Fruit fly (Drosophila melanogaster) whole organism, embryonic: ENCODE measurements around the gene CG12951.

Experiments
- CG10267 ChIP-seq: fragments of 200-800 bp; sonication (Bioruptor generic); optimal IDR thresholded peaks from 2 replicates; lab custom pipeline; 2018; ENCODE audit warnings: missing biosample characterization, mild to moderate bottlenecking, missing genetic modification characterization, moderate library complexity
- CG10654 ChIP-seq: fragments of 200-800 bp; sonication (Bioruptor generic); optimal IDR thresholded peaks from 2 replicates; lab custom pipeline; 2016; ENCODE audit warnings: missing biosample characterization, missing genetic modification characterization
- CG10959 ChIP-seq: fragments of 200-800 bp; sonication (Bioruptor generic); IDR thresholded peaks from 2 replicates; pipeline ENCODE4 v1.3.6; 2022; ENCODE audit warnings: missing biosample characterization, missing genetic modification characterization
- CG12299 ChIP-seq: fragments of 200-800 bp; sonication (Bioruptor generic); optimal IDR thresholded peaks from 2 replicates; lab custom pipeline; 2018; ENCODE audit warnings: missing biosample characterization, mild to moderate bottlenecking, missing genetic modification characterization
- CG15269 ChIP-seq: fragments of 200-800 bp; sonication (Bioruptor generic); optimal IDR thresholded peaks from 2 replicates; lab custom pipeline; 2018; ENCODE audit warnings: missing biosample characterization, mild to moderate bottlenecking, missing genetic modification characterization, moderate library complexity
- CG17359 ChIP-seq: fragments of 200-800 bp; sonication (Bioruptor generic); optimal IDR thresholded peaks from 3 replicates; lab custom pipeline; 2018; ENCODE audit warnings: missing biosample characterization, mild to moderate bottlenecking, missing genetic modification characterization, moderate library complexity
- CG17829 ChIP-seq: fragments of 200-800 bp; optimal IDR thresholded peaks from 2 replicates; lab custom pipeline; 2019; ENCODE audit warnings: missing biosample characterization, mild to moderate bottlenecking, missing genetic modification characterization, moderate library complexity
- CG2120 ChIP-seq: fragments of 200-800 bp; sonication (Bioruptor generic); optimal IDR thresholded peaks from 3 replicates; lab custom pipeline; 2016; ENCODE audit warnings: missing biosample characterization, missing genetic modification characterization
- CG2202 ChIP-seq: fragments of 200-800 bp; sonication (Bioruptor generic); optimal IDR thresholded peaks from 2 replicates; lab custom pipeline; 2018; ENCODE audit warnings: missing biosample characterization, mild to moderate bottlenecking, missing genetic modification characterization
- CG33557 ChIP-seq: fragments of 200-800 bp; sonication (Bioruptor generic); optimal IDR thresholded peaks from 2 replicates; lab custom pipeline; 2019; ENCODE audit warnings: missing biosample characterization, mild to moderate bottlenecking, missing genetic modification characterization, moderate library complexity
- CG3407 ChIP-seq: fragments of 200-800 bp; sonication (Bioruptor generic); optimal IDR thresholded peaks from 2 replicates; lab custom pipeline; 2018; ENCODE audit warnings: missing biosample characterization, mild to moderate bottlenecking, missing genetic modification characterization
- CG3847 ChIP-seq: fragments of 200-800 bp; sonication (Bioruptor generic); IDR thresholded peaks from 2 replicates; pipeline ENCODE4 v1.3.6; 2022; ENCODE audit warnings: missing biosample characterization, missing genetic modification characterization
- CG4360 ChIP-seq: fragments of 200-800 bp; sonication (Bioruptor generic); IDR thresholded peaks from 2 replicates; pipeline ENCODE4 v1.3.6; 2022; ENCODE audit warnings: missing biosample characterization, missing genetic modification characterization
- CG4617 ChIP-seq: fragments of 200-800 bp; sonication (Bioruptor generic); optimal IDR thresholded peaks from 3 replicates; lab custom pipeline; 2016; ENCODE audit warnings: missing biosample characterization, missing genetic modification characterization, borderline replicate concordance
- CG4820 ChIP-seq: fragments of 200-800 bp; sonication (Bioruptor generic); optimal IDR thresholded peaks from 3 replicates; lab custom pipeline; 2016; ENCODE audit warnings: missing biosample characterization, missing genetic modification characterization
- CG6765 ChIP-seq: fragments of 200-800 bp; sonication (Bioruptor generic); optimal IDR thresholded peaks from 3 replicates; lab custom pipeline; 2017; ENCODE audit warnings: missing biosample characterization, mild to moderate bottlenecking, missing genetic modification characterization
- CG7839 ChIP-seq: fragments of 200-800 bp; sonication (Bioruptor generic); optimal IDR thresholded peaks from 3 replicates; lab custom pipeline; 2018; ENCODE audit warnings: missing biosample characterization, mild to moderate bottlenecking, missing genetic modification characterization, moderate library complexity
- CG8281 ChIP-seq: fragments of 200-800 bp; sonication (Bioruptor generic); optimal IDR thresholded peaks from 2 replicates; lab custom pipeline; 2018; ENCODE audit warnings: missing biosample characterization, mild to moderate bottlenecking, missing genetic modification characterization, moderate library complexity
- CG9727 ChIP-seq: fragments of 200-800 bp; sonication (Bioruptor generic); optimal IDR thresholded peaks from 3 replicates; lab custom pipeline; 2017; ENCODE audit warnings: missing biosample characterization, mild to moderate bottlenecking, missing genetic modification characterization
- CrebB ChIP-seq: fragments of 200-800 bp; sonication (Bioruptor generic); optimal IDR thresholded peaks from 3 replicates; lab custom pipeline; 2018; ENCODE audit warnings: missing biosample characterization, mild to moderate bottlenecking, missing genetic modification characterization
- Dad ChIP-seq: fragments of 200-800 bp; sonication (Bioruptor generic); optimal IDR thresholded peaks from 3 replicates; lab custom pipeline; 2016; ENCODE audit warnings: missing biosample characterization, missing genetic modification characterization
- Eip74EF ChIP-seq, 2 experiments: fragments of 200-800 bp in 1 of 2; fragments of >200 bp in 1 of 2; sonication (Bioruptor generic) in 1 of 2; optimal IDR thresholded peaks; 2 replicates each; lab custom pipeline; 2017 to 2019; ENCODE audit warnings: missing biosample characterization in 2 of 2, missing genetic modification characterization in 2 of 2, mild to moderate bottlenecking in 1 of 2, moderate library complexity in 1 of 2
- Ets97D ChIP-seq: fragments of 200-800 bp; sonication (Bioruptor generic); optimal IDR thresholded peaks from 3 replicates; lab custom pipeline; 2016; ENCODE audit warnings: missing biosample characterization, missing genetic modification characterization
- Fer3 ChIP-seq: fragments of 200-800 bp; sonication (Bioruptor generic); optimal IDR thresholded peaks from 2 replicates; lab custom pipeline; 2018; ENCODE audit warnings: missing biosample characterization, mild to moderate bottlenecking, missing genetic modification characterization, moderate library complexity
- HLHmδ ChIP-seq: fragments of 200-800 bp; sonication (Bioruptor generic); optimal IDR thresholded peaks from 2 replicates; lab custom pipeline; 2018; ENCODE audit warnings: missing biosample characterization, mild to moderate bottlenecking, missing genetic modification characterization, moderate library complexity
- Hmx ChIP-seq: fragments of 200-800 bp; sonication (Bioruptor generic); optimal IDR thresholded peaks from 2 replicates; lab custom pipeline; 2016; ENCODE audit warnings: missing biosample characterization, missing genetic modification characterization
- Lim3 ChIP-seq: fragments of 200-800 bp; sonication (Bioruptor generic); IDR thresholded peaks from 2 replicates; pipeline ENCODE4 v1.3.6; 2022; ENCODE audit warnings: missing biosample characterization, missing genetic modification characterization
- MTF-1 ChIP-seq: fragments of 200-800 bp; sonication (Bioruptor generic); optimal IDR thresholded peaks from 2 replicates; lab custom pipeline; 2018; ENCODE audit warnings: missing biosample characterization, mild to moderate bottlenecking, missing genetic modification characterization, borderline replicate concordance
- Mad ChIP-seq: fragments of 200-800 bp; sonication (Bioruptor generic); optimal IDR thresholded peaks from 2 replicates; lab custom pipeline; 2016; ENCODE audit warnings: missing biosample characterization, missing genetic modification characterization
- Rx ChIP-seq: fragments of 200-800 bp; sonication (Bioruptor generic); IDR thresholded peaks from 2 replicates; pipeline ENCODE4 v1.3.6; 2022; ENCODE audit warnings: missing biosample characterization, missing genetic modification characterization
- TFAM ChIP-seq: fragments of 200-800 bp; sonication (Bioruptor generic); optimal IDR thresholded peaks from 2 replicates; lab custom pipeline; 2017; ENCODE audit warnings: missing biosample characterization, missing genetic modification characterization, inconsistent platforms
- az2 ChIP-seq: fragments of 200-800 bp; sonication (Bioruptor generic); optimal IDR thresholded peaks from 3 replicates; lab custom pipeline; 2016; ENCODE audit warnings: missing biosample characterization, missing genetic modification characterization
- cas ChIP-seq: fragments of 200-800 bp; sonication (Bioruptor generic); IDR thresholded peaks from 2 replicates; pipeline ENCODE4 v1.3.6; 2022; ENCODE audit warnings: missing biosample characterization, missing genetic modification characterization
- caup ChIP-seq: fragments of 200-800 bp; sonication (Bioruptor generic); optimal IDR thresholded peaks from 3 replicates; lab custom pipeline; 2017; ENCODE audit warnings: missing biosample characterization, mild to moderate bottlenecking, missing genetic modification characterization, moderate library complexity; ENCODE audit not compliant: severe bottlenecking
- dan ChIP-seq: fragments of 200-800 bp; sonication (Bioruptor generic); IDR thresholded peaks from 2 replicates; pipeline ENCODE4 v1.3.6; 2022; ENCODE audit warnings: missing biosample characterization, missing genetic modification characterization
- exex ChIP-seq: fragments of 200-800 bp; sonication (Bioruptor generic); optimal IDR thresholded peaks from 4 replicates; lab custom pipeline; 2018; ENCODE audit warnings: missing biosample characterization, mild to moderate bottlenecking, missing genetic modification characterization, moderate library complexity
- gce ChIP-seq: fragments of 200-800 bp; sonication (Bioruptor generic); IDR thresholded peaks from 3 replicates; pipeline ENCODE4 v1.3.6; 2022; ENCODE audit warnings: missing biosample characterization, missing genetic modification characterization
- insv ChIP-seq, 2 experiments: fragments of 200-800 bp; sonication (Bioruptor generic); optimal IDR thresholded peaks; 3 replicates each; lab custom pipeline; 2016 to 2018; ENCODE audit warnings: missing biosample characterization in 2 of 2, missing genetic modification characterization in 2 of 2
- nom ChIP-seq: fragments of 200-800 bp; sonication (Bioruptor generic); optimal IDR thresholded peaks from 2 replicates; lab custom pipeline; 2017; ENCODE audit warnings: missing biosample characterization, missing genetic modification characterization, mild to moderate bottlenecking, moderate library complexity, missing genetic modification reagents
- pho ChIP-seq: fragments of 200-800 bp; sonication (Bioruptor generic); optimal IDR thresholded peaks from 2 replicates; lab custom pipeline; 2016; ENCODE audit warnings: missing biosample characterization, missing genetic modification characterization
- pnt ChIP-seq: fragments of 200-800 bp; sonication (Bioruptor generic); optimal IDR thresholded peaks from 3 replicates; lab custom pipeline; 2016; ENCODE audit warnings: missing biosample characterization, missing genetic modification characterization
- prd ChIP-seq, 3 experiments: fragments of >200 bp in 2 of 3; fragments of 200-800 bp in 1 of 3; sonication (Bioruptor generic) in 1 of 3; optimal IDR thresholded peaks in 2 of 3; IDR thresholded peaks in 1 of 3; 2 replicates in 2 of 3; 3 replicates in 1 of 3; pipeline versions ENCODE4 v1.3.6 to Lab custom; 2017 to 2022; ENCODE audit warnings: missing biosample characterization in 1 of 3, missing genetic modification characterization in 1 of 3
- salm ChIP-seq: fragments of 200-800 bp; sonication (Bioruptor generic); optimal IDR thresholded peaks from 2 replicates; lab custom pipeline; 2018; ENCODE audit warnings: missing biosample characterization, mild to moderate bottlenecking, missing genetic modification characterization
- sens ChIP-seq: fragments of 200-800 bp; sonication (Bioruptor generic); peaks from one replicate; lab custom pipeline; 2016; ENCODE audit warnings: missing biosample characterization, missing genetic modification characterization
- stc ChIP-seq: fragments of 200-800 bp; sonication (Bioruptor generic); IDR thresholded peaks from 2 replicates; pipeline ENCODE4 v1.3.6; 2022; ENCODE audit warnings: missing biosample characterization, missing genetic modification characterization
- stwl ChIP-seq: fragments of 200-800 bp; sonication (Bioruptor generic); optimal IDR thresholded peaks from 3 replicates; lab custom pipeline; 2018; ENCODE audit warnings: missing biosample characterization, mild to moderate bottlenecking, missing genetic modification characterization, moderate library complexity
- tup ChIP-seq: fragments of 200-800 bp; sonication (Bioruptor generic); optimal IDR thresholded peaks from 2 replicates; lab custom pipeline; 2016; ENCODE audit warnings: missing biosample characterization, mild to moderate bottlenecking, missing genetic modification characterization, moderate library complexity
- zfh2 ChIP-seq: fragments of 200-800 bp; sonication (Bioruptor generic); optimal IDR thresholded peaks from 2 replicates; lab custom pipeline; 2016; ENCODE audit warnings: missing biosample characterization, missing genetic modification characterization

CG12951 gene

DNA sequence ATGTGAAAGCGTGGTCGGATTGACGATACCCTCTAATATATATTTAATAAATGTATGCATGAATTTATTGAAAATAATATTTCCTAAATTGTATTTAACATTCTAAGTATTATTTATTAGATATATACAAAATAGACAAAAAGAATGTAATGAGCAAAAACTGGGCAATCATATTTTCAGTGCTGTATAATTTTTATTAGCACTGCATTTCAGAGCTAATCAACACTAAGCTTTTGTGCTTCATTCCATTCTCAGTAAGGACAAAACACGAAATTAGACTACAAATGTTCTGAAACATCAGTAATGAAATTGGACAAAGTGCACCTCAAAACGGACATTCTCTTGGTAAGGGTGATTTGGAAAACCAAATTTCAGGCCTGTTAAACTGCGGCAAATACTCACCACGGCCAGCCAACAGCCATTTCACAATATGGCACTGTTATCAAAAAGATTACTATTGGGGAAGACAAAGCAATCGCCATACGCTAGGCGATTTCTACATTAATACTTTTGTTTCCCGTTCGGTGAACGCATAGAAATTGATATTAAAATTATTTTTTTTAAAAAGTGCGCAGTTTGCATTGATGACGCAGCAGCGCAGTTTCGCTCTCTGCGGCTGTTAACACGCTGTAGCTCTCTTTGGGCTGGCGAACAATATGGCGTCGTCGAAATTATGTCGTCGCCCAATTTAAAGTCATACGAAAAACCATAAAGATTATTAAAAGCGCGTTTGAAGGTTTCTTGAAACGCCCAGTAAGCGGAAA, 10.5 kb upstream of the CG12951 start:
- peak; percentile 76 for TF ChIP-seq CG8281
- peak; percentile 79 for TF ChIP-seq Fer3 (tag; lab: Kevin White, UChicago)
- TF ChIP-seq CG4820 (GFP tag; lab: Kevin White, UChicago) = peak; percentile 82
- peak; percentile 20 for TF ChIP-seq Mad (GFP tag; lab: Kevin White, UChicago)
- TF ChIP-seq CG10959 (GFP tag; lab: Robert Waterston, UW) = peak; percentile 65; the same call in 1 of the 2 replicates
- peak; percentile 77 for TF ChIP-seq CG12299 (tag; lab: Kevin White, UChicago)
- peak; percentile 68 for TF ChIP-seq pho (GFP tag; lab: Kevin White, UChicago)
- TF ChIP-seq CG4360 (GFP tag; lab: Robert Waterston, UW) = 0 out of 2 replicates have a peak, but pooled peaks have one; percentile 16
- TF ChIP-seq Lim3 (GFP tag; lab: Robert Waterston, UW) = no peak
- TF ChIP-seq MTF-1 = peak; percentile 53
- peak; percentile 82 for TF ChIP-seq CrebB (tag; lab: Kevin White, UChicago)
- no peak for TF ChIP-seq prd (optimal IDR thresholded peaks at IDR 0.05; lab: Kevin White, UChicago)
- TF ChIP-seq prd (GFP tag; IDR thresholded peaks at IDR 0.05; lab: Robert Waterston, UW) = peak; percentile 85
- peak; percentile 49 for TF ChIP-seq nom (GFP tag; lab: Kevin White, UChicago)
- peak; percentile 69 for TF ChIP-seq sens
- peak; percentile 89 for TF ChIP-seq CG10267 (tag; lab: Kevin White, UChicago)
- TF ChIP-seq caup = peak; percentile 87
- no peak for TF ChIP-seq dan (GFP tag; lab: Robert Waterston, UW)
- TF ChIP-seq cas (GFP tag; lab: Robert Waterston, UW) = peak; percentile 56
- peak; percentile 78 for TF ChIP-seq CG2202 (tag; lab: Kevin White, UChicago)
- peak; percentile 31 for TF ChIP-seq CG4617 (GFP tag; lab: Kevin White, UChicago)
- TF ChIP-seq exex (tag; lab: Kevin White, UChicago) = peak; percentile 65
- peak; percentile 84 for TF ChIP-seq CG33557 (GFP tag; lab: Kevin White, UChicago)
- peak; percentile 86 for TF ChIP-seq stc
- peak; percentile 75 for TF ChIP-seq CG3407 (GFP tag; lab: Kevin White, UChicago)
- TF ChIP-seq CG15269 = peak; percentile 94
- peak; percentile 87 for TF ChIP-seq CG2120 (GFP tag; lab: Kevin White, UChicago)
- TF ChIP-seq Eip74EF (GFP tag; optimal IDR thresholded peaks at IDR 0.05; lab: Kevin White, UChicago) = peak in 1 of 2 experiments; percentile 77
- TF ChIP-seq CG7839 = peak; percentile 93
- TF ChIP-seq Hmx (GFP tag; lab: Kevin White, UChicago) = no peak
- TF ChIP-seq stwl (tag; lab: Kevin White, UChicago) = peak; percentile 50
- TF ChIP-seq Ets97D (GFP tag; lab: Kevin White, UChicago) = peak; percentile 14
- TF ChIP-seq CG3847 = peak; percentile 85
- peak; percentile 91 for TF ChIP-seq CG17359
- TF ChIP-seq insv (GFP tag; optimal IDR thresholded peaks at IDR 0.05; lab: Kevin White, UChicago) = peak in 1 of 2 experiments; percentile 65
- TF ChIP-seq pnt = peak; percentile 72
- TF ChIP-seq Dad (GFP tag; lab: Kevin White, UChicago) = peak; percentile 63
- peak; percentile 96 for TF ChIP-seq CG9727
- peak; percentile 75 for TF ChIP-seq tup (GFP tag; lab: Kevin White, UChicago)
- TF ChIP-seq TFAM (GFP tag; lab: Kevin White, UChicago) = peak; percentile 45
- TF ChIP-seq az2 (GFP tag; lab: Kevin White, UChicago) = peak; percentile 89
- TF ChIP-seq CG10654 (GFP tag; lab: Kevin White, UChicago) = peak; percentile 83
- peak; percentile 83 for TF ChIP-seq CG6765 (GFP tag; lab: Kevin White, UChicago)
- no peak for TF ChIP-seq HLHmδ (GFP tag; lab: Kevin White, UChicago)
- no peak for TF ChIP-seq gce (GFP tag; lab: Robert Waterston, UW)
- TF ChIP-seq zfh2 (GFP tag; lab: Kevin White, UChicago) = peak; percentile 82
- peak; percentile 58; the same call in 1 of the 2 replicates for TF ChIP-seq Rx (GFP tag; lab: Robert Waterston, UW)
- TF ChIP-seq salm (tag; lab: Kevin White, UChicago) = peak; percentile 75
- peak; percentile 93 for TF ChIP-seq CG17829
